Worm (Caenorhabditis elegans) whole organism, early embryonic: ENCODE results near the gene T28C12.2.

Source experiments
- ama-1 ChIP-seq: fragments of 150-350 bp; optimal IDR thresholded peaks from 2 replicates; lab custom pipeline; 2014
- ceh-36 ChIP-seq: sonication (generic microtip); optimal IDR thresholded peaks from 2 replicates; lab custom pipeline; 2016; ENCODE audit warnings: missing genetic modification characterization, inconsistent platforms, missing compliant biosample characterization

- TF ChIP-seq ceh-36, result no peak
- TF ChIP-seq ama-1 (lab: Kevin White, UChicago), result no peak
Observed at ce11 chrV:6281175-6281574, 47.8 kb upstream of the T28C12.2 start, which contains the start of the genes K12B6.4 and spe-49.
